Worm (Caenorhabditis elegans) whole organism, L2 larva: ENCODE data around the gene F55A11.4.

Source experiments
- aly-2 ChIP-seq: fragments of 150-350 bp; optimal IDR thresholded peaks from 2 replicates; lab custom pipeline; 2014; ENCODE audit warnings: missing biosample characterization, missing genetic modification characterization
- ceh-82 ChIP-seq: fragments of 150-350 bp; optimal IDR thresholded peaks from 2 replicates; lab custom pipeline; 2014; ENCODE audit warnings: missing biosample characterization, missing genetic modification characterization
- nhr-237 ChIP-seq: fragments of 150-350 bp; optimal IDR thresholded peaks from 2 replicates; lab custom pipeline; 2014; ENCODE audit warnings: missing biosample characterization, missing genetic modification characterization
- nhr-25 ChIP-seq: fragments of 150-350 bp; sonication (generic microtip); optimal IDR thresholded peaks from 3 replicates; lab custom pipeline; 2014; ENCODE audit warnings: missing biosample characterization, missing genetic modification characterization
- skn-1 ChIP-seq: sonication (generic microtip); optimal IDR thresholded peaks from 2 replicates; lab custom pipeline; 2017; ENCODE audit warnings: missing biosample characterization, missing genetic modification characterization
- snpc-4 ChIP-seq: fragments of 150-350 bp; optimal IDR thresholded peaks from 2 replicates; lab custom pipeline; 2014; ENCODE audit warnings: missing biosample characterization, missing genetic modification characterization
- unc-55 ChIP-seq: fragments of 150-350 bp; sonication (generic microtip); optimal IDR thresholded peaks from 3 replicates; lab custom pipeline; 2014; ENCODE audit warnings: missing biosample characterization, missing genetic modification reagents, missing genetic modification characterization
- zag-1 ChIP-seq: fragments of 150-350 bp; optimal IDR thresholded peaks from 2 replicates; lab custom pipeline; 2014; ENCODE audit warnings: missing biosample characterization, missing genetic modification characterization
- ztf-4 ChIP-seq: fragments of 150-350 bp; optimal IDR thresholded peaks from 2 replicates; lab custom pipeline; 2014; ENCODE audit warnings: missing biosample characterization, missing genetic modification characterization

- TF ChIP-seq snpc-4 (no peak), aly-2 (no peak), nhr-237 (tag; lab: Kevin White, UChicago) (no peak), unc-55 (GFP tag; lab: Kevin White, UChicago) (no peak), zag-1 (no peak), skn-1 (tag; lab: Kevin White, UChicago) (no peak), nhr-25 (tag; lab: Kevin White, UChicago) (peak; percentile 25), ztf-4 (tag; lab: Kevin White, UChicago) (no peak), ceh-82 (no peak)
Measured at ce11 chrV:11777846-11778245, 7.6 kb downstream of the F55A11.4 start.
